Worm (Caenorhabditis elegans): ENCODE data around the gene F09E5.14.

Gene F09E5.14

DNA sequence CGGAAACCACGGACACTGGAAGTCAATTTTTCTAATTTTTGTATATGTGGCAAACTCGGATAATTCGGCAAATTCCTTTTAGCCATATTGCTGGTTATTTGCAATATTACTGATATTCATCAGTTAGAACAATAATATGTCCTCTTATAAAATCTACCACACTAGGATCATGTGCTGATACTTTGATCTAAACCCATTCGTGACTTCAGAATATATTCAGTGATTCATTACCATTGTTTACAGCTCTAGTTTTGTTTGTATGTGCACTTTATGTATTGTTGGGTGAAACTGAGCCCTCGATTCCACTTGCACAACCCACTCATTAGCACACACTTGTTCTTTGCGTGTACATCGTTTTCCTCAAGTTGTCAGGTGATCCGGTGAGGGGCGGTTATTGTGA lies 38.5 kb downstream of the F09E5.14 start:
- TF ChIP-seq lin-1 (GFP tag; IDR thresholded peaks at IDR 0.05) (no peak), arid-1 (GFP tag; conservative IDR thresholded peaks at IDR 0.05) (no peak), aha-1 (tag) (peak; percentile 95), Y5F2A.4 (GFP tag; optimal IDR thresholded peaks at IDR 0.05) (no peak), ces-1 (GFP tag; optimal IDR thresholded peaks at IDR 0.05) (no peak), daf-16 (GFP tag; optimal IDR thresholded peaks at IDR 0.05) (no peak), daf-16 (tag; optimal IDR thresholded peaks at IDR 0.05) (no peak), snpc-1.2 (GFP tag; IDR thresholded peaks at IDR 0.05) (no peak), nhr-28 (tag; optimal IDR thresholded peaks at IDR 0.05) (peak; percentile 4)

DNA sequence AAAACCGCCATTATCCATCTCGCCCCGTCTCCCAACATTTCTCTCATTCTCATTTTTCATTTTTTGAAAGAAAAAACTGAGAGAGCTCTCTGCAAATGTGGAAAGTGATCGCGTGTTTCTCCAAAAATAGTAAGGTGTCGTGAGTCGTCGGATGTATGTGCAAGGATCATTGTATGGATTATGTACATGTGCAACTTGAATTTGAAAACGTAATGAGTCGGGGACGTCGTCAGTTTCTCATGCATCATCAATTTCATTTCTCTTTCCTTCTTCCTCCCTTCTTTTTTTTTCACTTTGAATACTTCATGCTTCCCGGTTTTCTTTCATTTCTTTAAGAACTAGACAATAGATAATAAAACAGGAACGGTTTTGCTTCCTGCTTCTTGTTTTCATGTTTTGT lies 39.6 kb downstream of the F09E5.14 start:
- TF ChIP-seq aha-1 (tag) (peak; percentile 4), nhr-6 (tag; optimal IDR thresholded peaks at IDR 0.05) (no peak)

DNA sequence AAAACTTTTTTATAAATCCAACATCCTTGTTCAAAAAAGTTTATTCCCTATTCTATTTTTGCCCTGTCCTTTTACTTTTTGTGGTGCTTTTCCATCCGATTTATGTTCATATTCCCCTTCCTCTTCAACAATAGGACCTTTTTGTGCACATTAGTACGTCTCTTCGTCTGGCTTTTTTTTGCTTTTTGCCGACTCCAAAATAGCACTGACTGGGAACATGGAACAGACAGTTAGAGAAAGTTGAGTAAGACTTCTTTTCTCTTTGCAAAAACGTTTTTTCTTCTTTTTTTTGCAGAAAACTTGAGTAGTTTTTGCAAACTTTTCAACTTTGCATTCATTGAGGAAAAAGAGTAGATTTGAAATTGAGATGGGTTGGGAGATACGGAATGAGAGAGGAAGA lies 42.9 kb downstream of the F09E5.14 start:
- TF ChIP-seq snpc-1.2 (GFP tag; IDR thresholded peaks at IDR 0.05) (no peak), fkh-10 (GFP tag; optimal IDR thresholded peaks at IDR 0.05) (peak; percentile 25), aha-1 (tag) (peak; percentile 81), unc-62 (GFP tag; optimal IDR thresholded peaks at IDR 0.05 in 1 of 2) (peak in 1 of 2 experiments; percentile 50), unc-62 (tag; optimal IDR thresholded peaks at IDR 0.05) (no peak)

DNA sequence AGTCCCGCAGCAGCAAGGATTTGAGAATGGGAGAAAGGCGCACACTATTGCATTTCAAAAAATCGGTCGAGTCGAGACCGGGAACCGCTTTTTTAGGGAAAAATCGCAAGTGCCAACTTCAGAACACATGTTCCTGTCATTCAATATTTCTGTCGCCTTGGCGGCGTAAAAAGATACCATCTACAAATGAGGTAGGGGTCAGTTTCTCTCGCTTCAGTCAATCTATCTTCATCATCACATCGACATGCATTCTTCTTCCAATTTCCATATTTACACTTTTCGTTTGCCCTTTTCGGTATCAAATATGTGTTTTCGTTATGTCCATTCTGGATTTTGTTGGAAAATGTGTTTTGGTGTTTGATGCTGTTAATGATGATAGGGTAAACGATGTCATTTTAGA lies 47.0 kb downstream of the F09E5.14 start:
- TF ChIP-seq unc-62 (GFP tag; optimal IDR thresholded peaks at IDR 0.05 in 1 of 2) = peak in 1 of 2 experiments; percentile 70
- no peak for TF ChIP-seq unc-62 (tag; optimal IDR thresholded peaks at IDR 0.05)
- TF ChIP-seq daf-12 (tag; optimal IDR thresholded peaks at IDR 0.05) = no peak

DNA sequence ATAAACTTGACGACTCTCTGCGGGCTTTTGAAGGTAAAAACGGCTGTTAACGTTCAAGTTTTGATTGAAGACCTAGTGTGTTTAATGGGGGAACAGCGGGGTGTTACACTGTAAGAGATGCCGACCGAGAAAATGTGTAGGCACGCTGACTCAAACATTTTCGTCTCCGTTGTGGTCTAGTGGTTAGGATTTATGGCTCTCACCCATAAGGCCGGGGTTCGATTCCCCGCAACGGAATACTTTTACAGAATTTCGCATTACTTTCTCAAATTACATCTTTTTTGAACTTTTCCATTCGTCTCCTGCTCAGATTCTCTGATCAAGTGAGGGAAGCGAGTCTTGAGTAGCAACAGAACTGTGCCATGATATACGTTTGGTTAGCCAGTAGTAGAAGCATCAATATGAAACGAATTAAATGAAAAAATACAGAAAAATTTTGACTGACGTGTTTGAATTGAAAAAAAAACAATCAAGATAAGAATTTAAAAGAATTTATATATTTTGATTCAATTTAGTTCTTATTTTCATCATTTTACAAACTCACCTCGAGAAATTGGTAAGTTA lies 51.3 kb downstream of the F09E5.14 start, which contains the start of gene ZK622.1:
Gene ZK622.1 (plus strand): TSS at position 514 of the 564 bp plus-strand sequence.
- peak in 1 of 2 experiments; percentile 24 for TF ChIP-seq hif-1 (tag; optimal IDR thresholded peaks at IDR 0.05)
- TF ChIP-seq fkh-10 (GFP tag; optimal IDR thresholded peaks at IDR 0.05) = no peak
- peak; percentile 64 for TF ChIP-seq daf-19 (GFP tag; conservative IDR thresholded peaks at IDR 0.05)
- TF ChIP-seq R02D3.7 (tag; optimal IDR thresholded peaks at IDR 0.05) = no peak
- peak; percentile 72 for TF ChIP-seq nhr-41 (GFP tag; IDR thresholded peaks at IDR 0.05)
- TF ChIP-seq lim-7 (GFP tag; IDR thresholded peaks at IDR 0.05) = peak; percentile 95
- no peak for TF ChIP-seq nhr-11 (tag; optimal IDR thresholded peaks at IDR 0.05)
- TF ChIP-seq ceh-44 (GFP tag; IDR thresholded peaks at IDR 0.05) = peak; percentile 60; the same call in 1 of the 2 replicates
- TF ChIP-seq F37D6.2 (tag; optimal IDR thresholded peaks at IDR 0.05) = no peak
- no peak for TF ChIP-seq sdz-12 (GFP tag; optimal IDR thresholded peaks at IDR 0.05)
- TF ChIP-seq F49E8.2 (tag; optimal IDR thresholded peaks at IDR 0.05; ENCODE audit: borderline replicate concordance) = no peak
- no peak for TF ChIP-seq madf-9 (GFP tag; conservative IDR thresholded peaks at IDR 0.05)
- no peak for TF ChIP-seq pqm-1 (tag; optimal IDR thresholded peaks at IDR 0.05)
- peak; percentile 19 for TF ChIP-seq mxl-3 (GFP tag; optimal IDR thresholded peaks at IDR 0.05)
- peak; percentile 33 for TF ChIP-seq mep-1 (tag; optimal IDR thresholded peaks at IDR 0.05)
- 0 out of 2 replicates have a peak, but pooled peaks have one; percentile 19 for TF ChIP-seq zip-11 (GFP tag; IDR thresholded peaks at IDR 0.05)
- 0 out of 2 replicates have a peak, but pooled peaks have one; percentile 54 for TF ChIP-seq nhr-42 (GFP tag; IDR thresholded peaks at IDR 0.05)
- TF ChIP-seq duxl-1 (tag; optimal IDR thresholded peaks at IDR 0.05; ENCODE audit: poor library complexity) = no peak
- no peak for TF ChIP-seq ceh-82 (tag; optimal IDR thresholded peaks at IDR 0.05)
- no peak for TF ChIP-seq nhr-237 (tag; optimal IDR thresholded peaks at IDR 0.05)
- peak; percentile 70; the same call in 1 of the 2 replicates for TF ChIP-seq Y48G9A.11 (GFP tag; IDR thresholded peaks at IDR 0.05)
- no peak for TF ChIP-seq fos-1 (tag; optimal IDR thresholded peaks at IDR 0.05)
- TF ChIP-seq aha-1 (tag) = no peak
- no peak for TF ChIP-seq lin-29 (GFP tag; IDR thresholded peaks at IDR 0.05)
- no peak for TF ChIP-seq lir-3 (tag; optimal IDR thresholded peaks at IDR 0.05)
- TF ChIP-seq madf-5 (GFP tag; IDR thresholded peaks at IDR 0.05) = peak; percentile 49 to 77; a peak in 2 of 4 replicates
- TF ChIP-seq lin-39 (tag; optimal IDR thresholded peaks at IDR 0.05) = no peak
- TF ChIP-seq lsy-2 (tag; optimal IDR thresholded peaks at IDR 0.05) = peak in 1 of 2 experiments; percentile 42
- peak; percentile 48; the same call in 1 of the 2 replicates for TF ChIP-seq mdt-29 (GFP tag; IDR thresholded peaks at IDR 0.05)
- peak; percentile 52 for TF ChIP-seq dve-1 (tag; optimal IDR thresholded peaks at IDR 0.05; ENCODE audit: insufficient read depth)
- no peak for TF ChIP-seq unc-39 (tag; optimal IDR thresholded peaks at IDR 0.05)
- TF ChIP-seq snpc-1.2 (GFP tag; IDR thresholded peaks at IDR 0.05) = peak; percentile 63

Measured in whole organism, L4 larva.